Worm (Caenorhabditis elegans): ENCODE measurements around the gene K10D11.5.

K10D11.5 gene

ce11 chrIV:13016820-13017219, 25.2 kb upstream of the K10D11.5 start:
- TF ChIP-seq sptf-1 (tag; optimal IDR thresholded peaks at IDR 0.05): peak; percentile 36
- peak; percentile 1 for TF ChIP-seq M03D4.4 (tag; optimal IDR thresholded peaks at IDR 0.05)
- no peak for TF ChIP-seq elt-1 (tag; optimal IDR thresholded peaks at IDR 0.05; ENCODE audit: borderline replicate concordance, insufficient read depth)
- TF ChIP-seq bed-3 (GFP tag; optimal IDR thresholded peaks at IDR 0.05): no peak
- TF ChIP-seq tbx-8 (GFP tag; optimal IDR thresholded peaks at IDR 0.05): no peak
- no peak for TF ChIP-seq ceh-83 (GFP tag; optimal IDR thresholded peaks at IDR 0.05)
- peak; percentile 7 for TF ChIP-seq unc-120 (tag; optimal IDR thresholded peaks at IDR 0.05; ENCODE audit: poor library complexity, severe bottlenecking)
- no peak for TF ChIP-seq lsy-2 (tag; optimal IDR thresholded peaks at IDR 0.05)
- no peak for TF ChIP-seq elt-3 (tag; optimal IDR thresholded peaks at IDR 0.05)
- no peak for TF ChIP-seq lin-32 (GFP tag; optimal IDR thresholded peaks at IDR 0.05)
- no peak for TF ChIP-seq nhr-76 (tag; optimal IDR thresholded peaks at IDR 0.05)
- no peak for TF ChIP-seq ztf-11 (tag; optimal IDR thresholded peaks at IDR 0.05)
- TF ChIP-seq nhr-28 (tag; optimal IDR thresholded peaks at IDR 0.05): no peak
- no peak for TF ChIP-seq flh-1 (GFP tag; optimal IDR thresholded peaks at IDR 0.05)
- peak; percentile 76 for TF ChIP-seq ces-1 (GFP tag; optimal IDR thresholded peaks at IDR 0.05)
- TF ChIP-seq nhr-12 (tag; optimal IDR thresholded peaks at IDR 0.05): no peak
- no peak for TF ChIP-seq ceh-43 (GFP tag; optimal IDR thresholded peaks at IDR 0.05)

ce11 chrIV:13015801-13016404, 24.3 kb upstream of the K10D11.5 start:
- peak; percentile 92 for TF ChIP-seq ces-1 (GFP tag; optimal IDR thresholded peaks at IDR 0.05)
- TF ChIP-seq pha-4 (tag; optimal IDR thresholded peaks at IDR 0.05): no peak
- no peak for TF ChIP-seq nhr-2 (tag; optimal IDR thresholded peaks at IDR 0.05)
- no peak for TF ChIP-seq nhr-12 (tag; optimal IDR thresholded peaks at IDR 0.05)
- no peak for TF ChIP-seq nhr-28 (tag; optimal IDR thresholded peaks at IDR 0.05)
- no peak for TF ChIP-seq mab-5 (tag; optimal IDR thresholded peaks at IDR 0.05)
- TF ChIP-seq ceh-39 (tag; optimal IDR thresholded peaks at IDR 0.05): no peak
- TF ChIP-seq M03D4.4 (tag; optimal IDR thresholded peaks at IDR 0.05): no peak
- no peak for TF ChIP-seq unc-120 (tag; optimal IDR thresholded peaks at IDR 0.05; ENCODE audit: poor library complexity, severe bottlenecking)
- no peak for TF ChIP-seq nhr-237 (tag; optimal IDR thresholded peaks at IDR 0.05)
- peak; percentile 21 for TF ChIP-seq unc-62 (GFP tag; optimal IDR thresholded peaks at IDR 0.05)
- TF ChIP-seq hlh-1 (tag; optimal IDR thresholded peaks at IDR 0.05): peak; percentile 57
- no peak for TF ChIP-seq mep-1 (tag; optimal IDR thresholded peaks at IDR 0.05)

- TF ChIP-seq elt-1 (tag; optimal IDR thresholded peaks at IDR 0.05; ENCODE audit: borderline replicate concordance, insufficient read depth) (peak; percentile 46), nhr-2 (tag; optimal IDR thresholded peaks at IDR 0.05) (no peak)
Observed at ce11 chrIV:13013711-13014341, 22.2 kb upstream of the K10D11.5 start.

ce11 chrIV:13013231-13013630, 21.6 kb upstream of the K10D11.5 start:
- TF ChIP-seq sptf-1 (tag; optimal IDR thresholded peaks at IDR 0.05) (no peak), mab-5 (tag; optimal IDR thresholded peaks at IDR 0.05) (no peak), pha-4 (tag; optimal IDR thresholded peaks at IDR 0.05) (no peak), hlh-1 (tag; optimal IDR thresholded peaks at IDR 0.05) (no peak), ztf-11 (tag; optimal IDR thresholded peaks at IDR 0.05) (no peak), nhr-237 (tag; optimal IDR thresholded peaks at IDR 0.05) (no peak), bed-3 (GFP tag; optimal IDR thresholded peaks at IDR 0.05) (no peak), ces-1 (GFP tag; optimal IDR thresholded peaks at IDR 0.05) (no peak), blmp-1 (tag; optimal IDR thresholded peaks at IDR 0.05) (peak; percentile 77), ceh-43 (GFP tag; optimal IDR thresholded peaks at IDR 0.05) (no peak), lin-13 (tag; optimal IDR thresholded peaks at IDR 0.05) (no peak), ham-2 (GFP tag; optimal IDR thresholded peaks at IDR 0.05) (peak; percentile 35), unc-120 (tag; optimal IDR thresholded peaks at IDR 0.05; ENCODE audit: poor library complexity, severe bottlenecking) (no peak)

ce11 chrIV:13009507-13009906, 17.9 kb upstream of the K10D11.5 start:
- no peak for TF ChIP-seq bed-3 (GFP tag; optimal IDR thresholded peaks at IDR 0.05)
- no peak for TF ChIP-seq unc-62 (GFP tag; optimal IDR thresholded peaks at IDR 0.05)
- no peak for TF ChIP-seq nhr-28 (tag; optimal IDR thresholded peaks at IDR 0.05)
- no peak for TF ChIP-seq nhr-2 (tag; optimal IDR thresholded peaks at IDR 0.05)
- TF ChIP-seq ceh-83 (GFP tag; optimal IDR thresholded peaks at IDR 0.05): no peak
- TF ChIP-seq sptf-1 (tag; optimal IDR thresholded peaks at IDR 0.05): no peak
- no peak for TF ChIP-seq elt-1 (tag; optimal IDR thresholded peaks at IDR 0.05; ENCODE audit: borderline replicate concordance, insufficient read depth)
- TF ChIP-seq M03D4.4 (tag; optimal IDR thresholded peaks at IDR 0.05): no peak
- no peak for TF ChIP-seq elt-3 (tag; optimal IDR thresholded peaks at IDR 0.05)
- no peak for TF ChIP-seq blmp-1 (tag; optimal IDR thresholded peaks at IDR 0.05)
- no peak for TF ChIP-seq nhr-237 (tag; optimal IDR thresholded peaks at IDR 0.05)
- no peak for TF ChIP-seq drap-1 (GFP tag; optimal IDR thresholded peaks at IDR 0.05)
- no peak for TF ChIP-seq ham-2 (GFP tag; optimal IDR thresholded peaks at IDR 0.05)
- no peak for TF ChIP-seq flh-1 (GFP tag; optimal IDR thresholded peaks at IDR 0.05)
- TF ChIP-seq ztf-11 (tag; optimal IDR thresholded peaks at IDR 0.05): no peak
- no peak for TF ChIP-seq sem-2 (GFP tag; optimal IDR thresholded peaks at IDR 0.05)

Measured in whole organism, mixed stage, embryonic.